Worm (Caenorhabditis elegans): ENCODE data around the gene srw-13.

The srw-13 gene

DNA sequence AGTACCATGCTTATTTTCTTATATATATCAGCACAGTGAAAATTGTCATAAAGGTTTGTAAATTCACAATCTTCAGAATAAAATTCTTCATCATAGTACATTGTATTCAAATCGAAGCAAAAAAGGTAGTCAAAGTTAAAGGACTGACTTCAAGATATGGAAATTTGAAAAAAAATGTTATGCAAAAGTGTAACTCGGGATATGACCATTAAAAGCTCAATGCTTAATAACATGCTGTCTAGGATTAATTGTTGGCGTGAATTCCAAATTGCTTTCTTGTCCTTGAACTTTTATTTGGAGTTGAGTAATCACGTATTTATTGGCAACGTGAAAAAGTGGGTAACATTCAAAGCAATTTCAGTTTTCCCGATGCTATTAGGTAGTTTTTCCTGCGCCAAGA lies 42.5 kb downstream of the srw-13 start, which contains the start of gene srw-16:
Gene srw-16 (minus strand): TSS at position 101 of the 400 bp plus-strand sequence.
- TF ChIP-seq sem-2 (GFP tag; optimal IDR thresholded peaks at IDR 0.05) (no peak), lsy-2 (tag; optimal IDR thresholded peaks at IDR 0.05) (no peak), flh-1 (GFP tag; optimal IDR thresholded peaks at IDR 0.05) (no peak), ceh-43 (GFP tag; optimal IDR thresholded peaks at IDR 0.05) (no peak), drap-1 (GFP tag; optimal IDR thresholded peaks at IDR 0.05) (no peak), pha-4 (tag; optimal IDR thresholded peaks at IDR 0.05) (no peak), bed-3 (GFP tag; optimal IDR thresholded peaks at IDR 0.05) (no peak), unc-120 (tag; optimal IDR thresholded peaks at IDR 0.05; ENCODE audit: poor library complexity, severe bottlenecking) (no peak), ham-2 (GFP tag; optimal IDR thresholded peaks at IDR 0.05) (no peak), elt-1 (tag; optimal IDR thresholded peaks at IDR 0.05; ENCODE audit: borderline replicate concordance, insufficient read depth) (no peak), lin-32 (GFP tag; optimal IDR thresholded peaks at IDR 0.05) (no peak), nhr-2 (tag; optimal IDR thresholded peaks at IDR 0.05) (no peak), M03D4.4 (tag; optimal IDR thresholded peaks at IDR 0.05) (no peak), tbx-8 (GFP tag; optimal IDR thresholded peaks at IDR 0.05) (no peak), mls-2 (tag; optimal IDR thresholded peaks at IDR 0.05) (no peak)

DNA sequence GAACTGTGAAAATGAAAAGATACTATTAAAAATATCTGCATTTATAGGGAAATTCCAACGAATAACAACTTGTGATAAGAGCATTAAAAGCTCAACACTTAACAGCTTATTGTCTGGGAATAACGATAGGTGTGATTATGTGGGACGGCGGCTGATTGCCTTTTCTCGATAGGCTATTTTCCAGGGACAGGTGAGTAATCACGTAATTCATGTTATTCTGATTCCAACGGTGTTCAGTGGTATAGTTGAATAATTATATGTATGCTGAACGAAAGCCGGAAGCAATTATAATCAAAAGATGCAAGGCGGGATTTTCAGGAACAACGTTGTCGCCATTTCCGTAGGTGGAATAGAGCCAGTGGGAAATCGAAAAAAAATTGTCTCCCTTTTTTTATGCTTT lies 44.6 kb downstream of the srw-13 start, which contains the start of gene srw-17:
Gene srw-17 (minus strand): TSS at position 101 of the 400 bp plus-strand sequence.
- TF ChIP-seq unc-39 (tag; optimal IDR thresholded peaks at IDR 0.05) (no peak), unc-120 (tag; optimal IDR thresholded peaks at IDR 0.05; ENCODE audit: poor library complexity, severe bottlenecking) (no peak), mep-1 (tag; optimal IDR thresholded peaks at IDR 0.05) (no peak), mab-5 (tag; optimal IDR thresholded peaks at IDR 0.05) (no peak), nhr-12 (tag; optimal IDR thresholded peaks at IDR 0.05) (no peak), ztf-11 (tag; optimal IDR thresholded peaks at IDR 0.05) (no peak), lin-13 (tag; optimal IDR thresholded peaks at IDR 0.05) (no peak), cnd-1 (tag; optimal IDR thresholded peaks at IDR 0.05) (no peak), elt-1 (tag; optimal IDR thresholded peaks at IDR 0.05; ENCODE audit: borderline replicate concordance, insufficient read depth) (no peak), nhr-237 (tag; optimal IDR thresholded peaks at IDR 0.05) (no peak), blmp-1 (tag; optimal IDR thresholded peaks at IDR 0.05) (no peak), zip-8 (tag; optimal IDR thresholded peaks at IDR 0.05) (no peak), lsy-2 (tag; optimal IDR thresholded peaks at IDR 0.05) (no peak), sem-2 (GFP tag; optimal IDR thresholded peaks at IDR 0.05) (no peak), nhr-76 (tag; optimal IDR thresholded peaks at IDR 0.05) (no peak), ceh-43 (GFP tag; optimal IDR thresholded peaks at IDR 0.05) (no peak), unc-62 (GFP tag; optimal IDR thresholded peaks at IDR 0.05) (no peak), ces-1 (GFP tag; optimal IDR thresholded peaks at IDR 0.05) (no peak)

- TF ChIP-seq nhr-237 (tag; optimal IDR thresholded peaks at IDR 0.05) (no peak), lin-32 (GFP tag; optimal IDR thresholded peaks at IDR 0.05) (no peak), mls-2 (tag; optimal IDR thresholded peaks at IDR 0.05) (no peak), blmp-1 (tag; optimal IDR thresholded peaks at IDR 0.05) (no peak)
Observed at ce11 chrV:15281279-15281949, 49.1 kb downstream of the srw-13 start, which contains the start of the genes srw-19 and srx-51. srw-19 (minus strand) TSS chrV:15281379. srx-51 (plus strand) TSS chrV:15281899.

Measured in whole organism, mixed stage, embryonic.